Fruit fly (Drosophila melanogaster) whole organism, prepupa: ENCODE measurements around the gene ND-24.
A peak's percentile ranks its signal among the peaks of the same experiment; 100 is the strongest.

Experiments
- Blimp-1 ChIP-seq: fragments of 200-800 bp; sonication (Bioruptor generic); optimal IDR thresholded peaks from 3 replicates; lab custom pipeline; 2017; ENCODE audit warnings: missing biosample characterization, missing genetic modification characterization, mild to moderate bottlenecking, moderate library complexity, missing genetic modification reagents
- CG10631 ChIP-seq: fragments of 200-800 bp; sonication (Bioruptor generic); optimal IDR thresholded peaks from 2 replicates; lab custom pipeline; 2016; ENCODE audit warnings: missing biosample characterization, missing genetic modification characterization
- CG10669 ChIP-seq: fragments of 200-800 bp; sonication (Bioruptor generic); optimal IDR thresholded peaks from 3 replicates; lab custom pipeline; 2018; ENCODE audit warnings: missing biosample characterization, mild to moderate bottlenecking, missing genetic modification characterization, moderate library complexity
- CG11762 ChIP-seq: fragments of 200-800 bp; sonication (Bioruptor generic); optimal IDR thresholded peaks from 3 replicates; lab custom pipeline; 2016; ENCODE audit warnings: missing biosample characterization, missing genetic modification characterization; ENCODE audit not compliant: insufficient read depth
- CG11902 ChIP-seq: fragments of 200-800 bp; sonication (Bioruptor generic); optimal IDR thresholded peaks from 3 replicates; lab custom pipeline; 2016; ENCODE audit warnings: missing biosample characterization, missing genetic modification characterization
- CG15336 ChIP-seq: fragments of 200-800 bp; sonication (Bioruptor generic); IDR thresholded peaks from 2 replicates; pipeline ENCODE4 v1.3.6; 2022; ENCODE audit warnings: missing biosample characterization, missing genetic modification characterization
- CG1621 ChIP-seq: fragments of 200-800 bp; sonication (Bioruptor generic); optimal IDR thresholded peaks from 3 replicates; lab custom pipeline; 2018; ENCODE audit warnings: missing biosample characterization, mild to moderate bottlenecking, missing genetic modification characterization
- CG16779 ChIP-seq: fragments of 200-800 bp; sonication (Bioruptor generic); optimal IDR thresholded peaks from 3 replicates; lab custom pipeline; 2017; ENCODE audit warnings: missing biosample characterization, mild to moderate bottlenecking, missing genetic modification characterization
- CG31627 ChIP-seq: fragments of 200-800 bp; sonication (Bioruptor generic); optimal IDR thresholded peaks from 3 replicates; lab custom pipeline; 2016; ENCODE audit warnings: missing biosample characterization, missing genetic modification characterization
- CG32006 ChIP-seq: fragments of 200-800 bp; sonication (Bioruptor generic); optimal IDR thresholded peaks from 3 replicates; lab custom pipeline; 2017; ENCODE audit warnings: missing biosample characterization, mild to moderate bottlenecking, missing genetic modification characterization
- CG34406 ChIP-seq: fragments of 200-800 bp; sonication (Bioruptor generic); optimal IDR thresholded peaks from 3 replicates; lab custom pipeline; 2016; ENCODE audit warnings: missing biosample characterization, missing genetic modification characterization
- CG3919 ChIP-seq: fragments of 200-800 bp; sonication (Bioruptor generic); optimal IDR thresholded peaks from 3 replicates; lab custom pipeline; 2016; ENCODE audit warnings: missing biosample characterization, missing genetic modification characterization
- CG6163 ChIP-seq: fragments of 200-800 bp; sonication (Bioruptor generic); IDR thresholded peaks from 3 replicates; pipeline ENCODE4 v1.3.6; 2022; ENCODE audit warnings: missing biosample characterization, missing genetic modification characterization
- CG6276 ChIP-seq: fragments of 200-800 bp; sonication (Bioruptor generic); optimal IDR thresholded peaks from 2 replicates; lab custom pipeline; 2017; ENCODE audit warnings: missing biosample characterization, mild to moderate bottlenecking, missing genetic modification characterization
- CG6792 ChIP-seq: fragments of 200-800 bp; sonication (Bioruptor generic); optimal IDR thresholded peaks from 3 replicates; lab custom pipeline; 2016; ENCODE audit warnings: missing biosample characterization, missing genetic modification characterization
- CG6808 ChIP-seq: fragments of 200-800 bp; sonication (Bioruptor generic); optimal IDR thresholded peaks from 3 replicates; lab custom pipeline; 2017; ENCODE audit warnings: missing biosample characterization, missing genetic modification characterization, mild to moderate bottlenecking, moderate library complexity, missing genetic modification reagents
- CG6854 ChIP-seq: fragments of 200-800 bp; sonication (Bioruptor generic); optimal IDR thresholded peaks from 2 replicates; lab custom pipeline; 2017; ENCODE audit warnings: missing biosample characterization, mild to moderate bottlenecking, missing genetic modification characterization
- CG8319 ChIP-seq: fragments of 200-800 bp; sonication (Bioruptor generic); optimal IDR thresholded peaks from 3 replicates; lab custom pipeline; 2016; ENCODE audit warnings: missing biosample characterization, missing genetic modification characterization
- Eip75B ChIP-seq: fragments of 200-800 bp; sonication (Bioruptor generic); optimal IDR thresholded peaks from 3 replicates; lab custom pipeline; 2016; ENCODE audit warnings: missing biosample characterization, missing genetic modification characterization
- Eip78C ChIP-seq: fragments of 200-800 bp; sonication (Bioruptor generic); peaks from one replicate; lab custom pipeline; 2016; ENCODE audit warnings: missing biosample characterization, missing genetic modification characterization
- Eip93F ChIP-seq: fragments of 200-800 bp; sonication (Bioruptor generic); optimal IDR thresholded peaks from 2 replicates; lab custom pipeline; 2016; ENCODE audit warnings: missing biosample characterization, mild to moderate bottlenecking, missing genetic modification characterization
- Ets96B ChIP-seq: fragments of 200-800 bp; optimal IDR thresholded peaks from 2 replicates; lab custom pipeline; 2019; ENCODE audit warnings: missing biosample characterization, mild to moderate bottlenecking, missing genetic modification characterization, moderate library complexity
- Gug ChIP-seq: fragments of 200-800 bp; sonication (Bioruptor generic); IDR thresholded peaks from 2 replicates; pipeline ENCODE4 v1.3.6; 2022; ENCODE audit warnings: missing biosample characterization, missing genetic modification characterization
- Hr38 ChIP-seq: sonication (Bioruptor generic); optimal IDR thresholded peaks from 2 replicates; lab custom pipeline; 2016; ENCODE audit warnings: missing biosample characterization, missing genetic modification characterization
- Hr39 ChIP-seq: fragments of 200-800 bp; sonication (Bioruptor generic); optimal IDR thresholded peaks from 2 replicates; lab custom pipeline; 2016; ENCODE audit warnings: missing biosample characterization, missing genetic modification characterization
- Hr4 ChIP-seq: fragments of 200-800 bp; sonication (Bioruptor generic); optimal IDR thresholded peaks from 3 replicates; lab custom pipeline; 2016; ENCODE audit warnings: missing biosample characterization, missing genetic modification characterization
- Lpt ChIP-seq: fragments of 200-800 bp; sonication (Bioruptor generic); optimal IDR thresholded peaks from 3 replicates; lab custom pipeline; 2016; ENCODE audit warnings: missing biosample characterization, missing genetic modification characterization
- Met ChIP-seq: fragments of 200-800 bp; sonication (Bioruptor generic); optimal IDR thresholded peaks from 3 replicates; lab custom pipeline; 2016; ENCODE audit warnings: missing biosample characterization, missing genetic modification characterization
- OdsH ChIP-seq: fragments of 200-800 bp; sonication (Bioruptor generic); optimal IDR thresholded peaks from 3 replicates; lab custom pipeline; 2016; ENCODE audit warnings: missing biosample characterization, missing genetic modification characterization
- Smox ChIP-seq: fragments of 200-800 bp; sonication (Bioruptor generic); optimal IDR thresholded peaks from 3 replicates; lab custom pipeline; 2016; ENCODE audit warnings: missing biosample characterization, missing genetic modification characterization
- Sox102F ChIP-seq: fragments of 200-800 bp; sonication (Bioruptor generic); optimal IDR thresholded peaks from 2 replicates; lab custom pipeline; 2016; ENCODE audit warnings: missing biosample characterization, mild to moderate bottlenecking, missing genetic modification characterization
- Sox14 ChIP-seq: fragments of 200-800 bp; sonication (Bioruptor generic); optimal IDR thresholded peaks from 3 replicates; lab custom pipeline; 2016; ENCODE audit warnings: missing biosample characterization, missing genetic modification characterization
- Sox15 ChIP-seq: fragments of 200-800 bp; sonication (Bioruptor generic); optimal IDR thresholded peaks from 3 replicates; lab custom pipeline; 2016; ENCODE audit warnings: missing biosample characterization, missing genetic modification characterization
- acj6 ChIP-seq: fragments of 200-800 bp; sonication (Bioruptor generic); optimal IDR thresholded peaks from 3 replicates; lab custom pipeline; 2016; ENCODE audit warnings: missing biosample characterization, missing genetic modification characterization
- cyc ChIP-seq: fragments of 200-800 bp; sonication (Bioruptor generic); optimal IDR thresholded peaks from 3 replicates; lab custom pipeline; 2016; ENCODE audit warnings: missing biosample characterization, missing genetic modification characterization
- dac ChIP-seq: fragments of 200-800 bp; sonication (Bioruptor generic); optimal IDR thresholded peaks from 2 replicates; lab custom pipeline; 2017; ENCODE audit warnings: missing biosample characterization, mild to moderate bottlenecking, missing genetic modification characterization
- eg ChIP-seq: fragments of 200-800 bp; sonication (Bioruptor generic); IDR thresholded peaks from 3 replicates; pipeline ENCODE4 v1.3.6; 2022; ENCODE audit warnings: missing biosample characterization, missing genetic modification characterization
- fd59A ChIP-seq: fragments of 200-800 bp; sonication (Bioruptor generic); optimal IDR thresholded peaks from 2 replicates; lab custom pipeline; 2017; ENCODE audit warnings: missing biosample characterization, mild to moderate bottlenecking, missing genetic modification characterization, missing genetic modification reagents
- fd85E ChIP-seq: fragments of 200-800 bp; sonication (Bioruptor generic); optimal IDR thresholded peaks from 3 replicates; lab custom pipeline; 2016; ENCODE audit warnings: missing biosample characterization, missing genetic modification characterization
- pdm3 ChIP-seq: fragments of 200-800 bp; sonication (Bioruptor generic); optimal IDR thresholded peaks from 3 replicates; lab custom pipeline; 2016; ENCODE audit warnings: missing biosample characterization, missing genetic modification characterization
- salr ChIP-seq, 2 experiments: fragments of 200-800 bp; sonication (Bioruptor generic); optimal IDR thresholded peaks; 3 replicates each; lab custom pipeline; 2016 to 2018; ENCODE audit warnings: missing biosample characterization in 2 of 2, missing genetic modification characterization in 2 of 2, mild to moderate bottlenecking in 1 of 2
- spab ChIP-seq: fragments of 200-800 bp; sonication (Bioruptor generic); optimal IDR thresholded peaks from 2 replicates; lab custom pipeline; 2017; ENCODE audit warnings: missing biosample characterization, mild to moderate bottlenecking, missing genetic modification characterization, missing genetic modification reagents
- ss ChIP-seq, 2 experiments: fragments of 200-800 bp; sonication (Bioruptor generic); optimal IDR thresholded peaks; 2 replicates in 1 of 2; 3 replicates in 1 of 2; lab custom pipeline; 2017 to 2018; ENCODE audit warnings: mild to moderate bottlenecking in 2 of 2, missing biosample characterization in 2 of 2, missing genetic modification characterization in 2 of 2, moderate library complexity in 1 of 2
- svp ChIP-seq: fragments of 200-800 bp; sonication (Bioruptor generic); peaks from one replicate; lab custom pipeline; 2016; ENCODE audit warnings: missing biosample characterization, missing genetic modification characterization
- vri ChIP-seq: fragments of 200-800 bp; sonication (Bioruptor generic); optimal IDR thresholded peaks from 3 replicates; lab custom pipeline; 2016; ENCODE audit warnings: missing biosample characterization, mild to moderate bottlenecking, missing genetic modification characterization

ND-24 gene

DNA sequence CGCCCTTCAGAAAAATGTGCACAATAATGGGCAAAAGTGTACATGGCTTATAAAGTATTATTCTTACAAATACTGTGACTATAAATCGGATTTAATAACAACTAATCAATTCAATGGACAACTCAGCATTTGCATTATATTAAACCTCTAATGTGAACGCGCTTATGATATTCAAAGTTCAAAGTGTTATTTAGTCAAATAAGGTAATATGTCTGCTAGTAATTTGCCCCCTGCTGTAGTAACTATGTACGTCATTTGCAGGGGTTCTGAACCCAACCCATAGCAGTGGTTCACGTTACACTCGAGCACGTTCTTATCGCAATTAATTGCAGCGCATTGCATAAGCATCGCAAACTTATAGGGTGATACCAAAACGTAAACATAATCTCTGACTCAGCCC lies 43.8 kb upstream of the ND-24 start (continued):
- no peak for TF ChIP-seq Sox15 (GFP tag; lab: Kevin White, UChicago)
- TF ChIP-seq vri, result peak; percentile 82
- no peak for TF ChIP-seq eg (GFP tag; lab: Robert Waterston, UW)
- TF ChIP-seq spab (GFP tag; lab: Kevin White, UChicago), result no peak
- peak; percentile 32 for TF ChIP-seq CG6792 (GFP tag; lab: Kevin White, UChicago)
- TF ChIP-seq cyc, result no peak
- 0 out of 2 replicates have a peak, but pooled peaks have one; percentile 20 for TF ChIP-seq CG15336 (GFP tag; lab: Robert Waterston, UW)
- no peak for TF ChIP-seq CG3919 (GFP tag; lab: Kevin White, UChicago)
- TF ChIP-seq fd85E (GFP tag; lab: Kevin White, UChicago), result no peak
- TF ChIP-seq Hr38 (GFP tag; lab: Kevin White, UChicago), result no peak
- peak; percentile 5 for TF ChIP-seq Eip75B
- TF ChIP-seq ss (GFP tag; optimal IDR thresholded peaks at IDR 0.05; lab: Kevin White, UChicago), result no peak
- TF ChIP-seq Hr39 (GFP tag; lab: Kevin White, UChicago), result peak; percentile 19
- TF ChIP-seq salr (GFP tag; optimal IDR thresholded peaks at IDR 0.05; lab: Kevin White, UChicago), result no peak
- TF ChIP-seq acj6, result peak; percentile 11
- peak; percentile 8 for TF ChIP-seq CG34406 (GFP tag; lab: Kevin White, UChicago)
- TF ChIP-seq CG6808 (GFP tag; lab: Kevin White, UChicago), result peak; percentile 30
- TF ChIP-seq Lpt (GFP tag; lab: Kevin White, UChicago), result no peak
- TF ChIP-seq CG10631 (GFP tag; lab: Kevin White, UChicago), result peak; percentile 5
- TF ChIP-seq Gug (GFP tag; lab: Robert Waterston, UW), result no peak
- TF ChIP-seq OdsH (GFP tag; lab: Kevin White, UChicago), result peak; percentile 36
- peak; percentile 11 for TF ChIP-seq CG6276 (GFP tag; lab: Kevin White, UChicago)
- TF ChIP-seq Sox102F (GFP tag; lab: Kevin White, UChicago), result no peak
- TF ChIP-seq CG31627, result peak; percentile 25
- TF ChIP-seq svp (GFP tag; lab: Kevin White, UChicago), result no peak
- TF ChIP-seq Eip93F (GFP tag; lab: Kevin White, UChicago), result no peak
- TF ChIP-seq Smox (GFP tag; lab: Kevin White, UChicago), result peak; percentile 5

dm6 chrX:17588565-17588964 lies 43.3 kb upstream of the ND-24 start, which contains the start of gene CG12992:
CG12992 (plus strand) TSS chrX:17588865.
- TF ChIP-seq Smox (GFP tag; lab: Kevin White, UChicago) (no peak), Sox14 (GFP tag; lab: Kevin White, UChicago) (no peak), CG10669 (GFP tag; lab: Kevin White, UChicago) (no peak), CG6808 (GFP tag; lab: Kevin White, UChicago) (no peak), Sox102F (GFP tag; lab: Kevin White, UChicago) (no peak), dac (GFP tag; lab: Kevin White, UChicago) (no peak), CG16779 (tag; lab: Kevin White, UChicago) (no peak), Hr38 (GFP tag; lab: Kevin White, UChicago) (no peak), CG1621 (no peak), Ets96B (tag; lab: Kevin White, UChicago) (no peak), CG11762 (GFP tag; lab: Kevin White, UChicago) (no peak), svp (GFP tag; lab: Kevin White, UChicago) (no peak), Sox15 (GFP tag; lab: Kevin White, UChicago) (no peak), Eip93F (GFP tag; lab: Kevin White, UChicago) (no peak), vri (no peak), fd59A (GFP tag; lab: Kevin White, UChicago) (no peak), CG6854 (GFP tag; lab: Kevin White, UChicago) (no peak)

DNA sequence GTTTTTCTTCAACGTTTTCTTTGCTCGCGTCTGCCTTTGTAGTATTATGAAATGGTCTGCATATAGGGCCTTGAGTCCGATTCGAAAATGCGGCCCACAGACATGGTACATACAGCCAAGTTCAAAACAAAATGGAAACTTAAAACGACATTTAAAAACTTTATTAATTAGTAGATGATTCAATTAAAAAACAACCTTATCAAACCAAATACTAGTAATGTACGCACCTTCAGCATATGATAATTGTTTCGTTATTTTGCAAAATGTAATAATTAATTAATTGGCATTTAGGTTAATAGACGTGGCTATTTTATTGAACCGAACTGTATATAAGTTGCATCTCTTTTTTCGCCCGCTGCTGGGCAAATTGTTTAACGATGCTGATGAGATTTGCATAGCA lies 37.1 kb upstream of the ND-24 start:
- TF ChIP-seq CG32006 (GFP tag; lab: Kevin White, UChicago), result no peak
- TF ChIP-seq pdm3 (GFP tag; lab: Kevin White, UChicago), result peak; percentile 16
- no peak for TF ChIP-seq Lpt (GFP tag; lab: Kevin White, UChicago)
- no peak for TF ChIP-seq CG8319 (GFP tag; lab: Kevin White, UChicago)
- TF ChIP-seq Met (GFP tag; lab: Kevin White, UChicago), result no peak
- no peak for TF ChIP-seq CG6854 (GFP tag; lab: Kevin White, UChicago)
- TF ChIP-seq cyc, result no peak
- TF ChIP-seq Sox15 (GFP tag; lab: Kevin White, UChicago), result no peak
- TF ChIP-seq ss (GFP tag; optimal IDR thresholded peaks at IDR 0.05; lab: Kevin White, UChicago), result peak in 1 of 2 experiments; percentile 19
- TF ChIP-seq Smox (GFP tag; lab: Kevin White, UChicago), result no peak
- no peak for TF ChIP-seq Hr39 (GFP tag; lab: Kevin White, UChicago)
- peak; percentile 60 for TF ChIP-seq CG15336 (GFP tag; lab: Robert Waterston, UW)
- TF ChIP-seq CG3919 (GFP tag; lab: Kevin White, UChicago), result peak; percentile 18
- TF ChIP-seq Sox14 (GFP tag; lab: Kevin White, UChicago), result no peak
- no peak for TF ChIP-seq CG6792 (GFP tag; lab: Kevin White, UChicago)
- TF ChIP-seq CG6163 (GFP tag; lab: Robert Waterston, UW), result peak; percentile 47; the same call in 1 of the 3 replicates
- TF ChIP-seq Eip93F (GFP tag; lab: Kevin White, UChicago), result no peak
- peak; percentile 62 for TF ChIP-seq svp (GFP tag; lab: Kevin White, UChicago)
- TF ChIP-seq Eip78C (GFP tag; lab: Kevin White, UChicago), result peak; percentile 82
- no peak for TF ChIP-seq Blimp-1 (GFP tag; lab: Kevin White, UChicago)
- no peak for TF ChIP-seq CG6276 (GFP tag; lab: Kevin White, UChicago)
- no peak for TF ChIP-seq CG11902 (GFP tag; lab: Kevin White, UChicago)
- TF ChIP-seq Hr4, result no peak
- TF ChIP-seq CG34406 (GFP tag; lab: Kevin White, UChicago), result no peak
- no peak for TF ChIP-seq CG11762 (GFP tag; lab: Kevin White, UChicago)
